Fruit fly (Drosophila melanogaster) whole organism, prepupa: ENCODE results near the gene Rab5.

Experiments
- Blimp-1 ChIP-seq: fragments of 200-800 bp; sonication (Bioruptor generic); optimal IDR thresholded peaks from 3 replicates; lab custom pipeline; 2017; ENCODE audit warnings: missing biosample characterization, missing genetic modification characterization, mild to moderate bottlenecking, moderate library complexity, missing genetic modification reagents
- CG11762 ChIP-seq: fragments of 200-800 bp; sonication (Bioruptor generic); optimal IDR thresholded peaks from 3 replicates; lab custom pipeline; 2016; ENCODE audit warnings: missing biosample characterization, missing genetic modification characterization; ENCODE audit not compliant: insufficient read depth
- CG32006 ChIP-seq: fragments of 200-800 bp; sonication (Bioruptor generic); optimal IDR thresholded peaks from 3 replicates; lab custom pipeline; 2017; ENCODE audit warnings: missing biosample characterization, mild to moderate bottlenecking, missing genetic modification characterization
- CG6854 ChIP-seq: fragments of 200-800 bp; sonication (Bioruptor generic); optimal IDR thresholded peaks from 2 replicates; lab custom pipeline; 2017; ENCODE audit warnings: missing biosample characterization, mild to moderate bottlenecking, missing genetic modification characterization
- CG8632 ChIP-seq: fragments of 200-800 bp; sonication (Bioruptor generic); optimal IDR thresholded peaks from 3 replicates; lab custom pipeline; 2016; ENCODE audit warnings: missing biosample characterization, missing genetic modification characterization
- Eip78C ChIP-seq: fragments of 200-800 bp; sonication (Bioruptor generic); peaks from one replicate; lab custom pipeline; 2016; ENCODE audit warnings: missing biosample characterization, missing genetic modification characterization
- Ets21C ChIP-seq: fragments of 200-800 bp; sonication (Bioruptor generic); optimal IDR thresholded peaks from 3 replicates; lab custom pipeline; 2016; ENCODE audit warnings: missing biosample characterization, missing genetic modification characterization
- cyc ChIP-seq: fragments of 200-800 bp; sonication (Bioruptor generic); optimal IDR thresholded peaks from 3 replicates; lab custom pipeline; 2016; ENCODE audit warnings: missing biosample characterization, missing genetic modification characterization
- vri ChIP-seq: fragments of 200-800 bp; sonication (Bioruptor generic); optimal IDR thresholded peaks from 3 replicates; lab custom pipeline; 2016; ENCODE audit warnings: missing biosample characterization, mild to moderate bottlenecking, missing genetic modification characterization

dm6 chr2L:2397080-2397479 lies 32.0 kb upstream of the Rab5 start:
- no peak for TF ChIP-seq Ets21C (GFP tag; lab: Kevin White, UChicago)
- no peak for TF ChIP-seq CG32006 (GFP tag; lab: Kevin White, UChicago)
- TF ChIP-seq CG8632, result no peak
- no peak for TF ChIP-seq CG11762 (GFP tag; lab: Kevin White, UChicago)
- peak; percentile 19 for TF ChIP-seq cyc (GFP tag; lab: Kevin White, UChicago)
- TF ChIP-seq Eip78C (GFP tag; lab: Kevin White, UChicago), result peak; percentile 57
- no peak for TF ChIP-seq Blimp-1
- TF ChIP-seq CG6854 (GFP tag; lab: Kevin White, UChicago), result no peak
- no peak for TF ChIP-seq vri
